Worm (Caenorhabditis elegans): ENCODE results near the gene kat-1.

- TF ChIP-seq him-1 (tag; optimal IDR thresholded peaks at IDR 0.05) = no peak
- TF ChIP-seq dao-5 (tag; optimal IDR thresholded peaks at IDR 0.05) = no peak
- no peak for TF ChIP-seq W03F9.2 (tag; optimal IDR thresholded peaks at IDR 0.05)
Observed at ce11 chrII:7121762-7122292, 48.2 kb downstream of the kat-1 start, which contains the start of gene F10E7.2.
